Fruit fly (Drosophila melanogaster): ENCODE measurements around the gene sens-2.

The sens-2 gene

DNA sequence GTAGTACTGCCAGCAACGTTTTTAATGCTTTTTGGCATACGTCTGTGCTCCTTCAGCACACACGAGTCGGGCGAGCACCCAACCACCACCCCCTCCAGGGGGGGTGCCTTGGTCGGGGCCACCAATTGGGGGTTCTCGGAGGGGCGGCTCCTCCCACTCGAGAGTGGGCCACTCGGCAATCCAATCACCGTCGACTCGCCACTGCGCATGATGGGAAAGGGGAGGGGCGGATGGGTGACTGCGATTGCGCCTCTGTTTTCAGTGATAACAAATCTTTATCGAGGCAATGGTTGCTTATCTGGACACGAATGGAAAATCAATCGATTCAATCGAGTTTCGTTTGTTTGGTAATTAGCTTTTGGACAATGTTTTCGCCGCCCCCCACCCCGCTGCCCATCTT is 4.2 kb upstream of the sens-2 start:
- TF ChIP-seq CG7101 (tag; optimal IDR thresholded peaks at IDR 0.05) (no peak), CG11617 (GFP tag; optimal IDR thresholded peaks at IDR 0.05) (no peak), pad (GFP tag; optimal IDR thresholded peaks at IDR 0.05) (peak; percentile 25), CG1620 (GFP tag; optimal IDR thresholded peaks at IDR 0.05) (no peak), Crg-1 (GFP tag; optimal IDR thresholded peaks at IDR 0.05) (no peak), cic (GFP tag; optimal IDR thresholded peaks at IDR 0.05) (no peak), CG7045 (GFP tag; optimal IDR thresholded peaks at IDR 0.05) (no peak)

DNA sequence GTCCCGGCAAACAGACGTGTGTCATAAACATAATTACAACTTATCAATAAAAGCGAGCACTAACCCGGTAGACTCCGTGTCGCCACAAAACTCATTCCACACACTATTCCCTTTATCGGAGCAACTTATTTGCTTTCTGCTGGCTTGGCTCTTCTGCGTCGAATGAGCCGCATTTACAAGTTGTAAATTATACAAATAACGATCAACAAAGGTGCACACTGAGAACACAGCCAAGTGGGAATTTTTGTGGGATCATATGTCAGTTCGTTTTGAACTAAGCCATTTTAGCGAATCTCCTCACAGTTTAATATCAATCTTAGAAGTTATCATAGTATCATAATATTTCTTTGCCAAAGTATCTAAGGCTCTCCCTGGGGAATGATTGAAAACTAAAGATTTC is 3.4 kb upstream of the sens-2 start:
- TF ChIP-seq CG33017 (tag; optimal IDR thresholded peaks at IDR 0.05): no peak
- TF ChIP-seq CG12768 (GFP tag; optimal IDR thresholded peaks at IDR 0.05): no peak
- no peak for TF ChIP-seq CG7045 (GFP tag; optimal IDR thresholded peaks at IDR 0.05)
- no peak for TF ChIP-seq CG5204 (GFP tag; optimal IDR thresholded peaks at IDR 0.05)
- TF ChIP-seq cnc (optimal IDR thresholded peaks at IDR 0.05): no peak
- no peak for TF ChIP-seq Mnt (GFP tag; optimal IDR thresholded peaks at IDR 0.05)
- TF ChIP-seq cic (GFP tag; optimal IDR thresholded peaks at IDR 0.05): no peak
- TF ChIP-seq bab1 (GFP tag; optimal IDR thresholded peaks at IDR 0.05): no peak
- no peak for TF ChIP-seq CG1620 (GFP tag; optimal IDR thresholded peaks at IDR 0.05)

DNA sequence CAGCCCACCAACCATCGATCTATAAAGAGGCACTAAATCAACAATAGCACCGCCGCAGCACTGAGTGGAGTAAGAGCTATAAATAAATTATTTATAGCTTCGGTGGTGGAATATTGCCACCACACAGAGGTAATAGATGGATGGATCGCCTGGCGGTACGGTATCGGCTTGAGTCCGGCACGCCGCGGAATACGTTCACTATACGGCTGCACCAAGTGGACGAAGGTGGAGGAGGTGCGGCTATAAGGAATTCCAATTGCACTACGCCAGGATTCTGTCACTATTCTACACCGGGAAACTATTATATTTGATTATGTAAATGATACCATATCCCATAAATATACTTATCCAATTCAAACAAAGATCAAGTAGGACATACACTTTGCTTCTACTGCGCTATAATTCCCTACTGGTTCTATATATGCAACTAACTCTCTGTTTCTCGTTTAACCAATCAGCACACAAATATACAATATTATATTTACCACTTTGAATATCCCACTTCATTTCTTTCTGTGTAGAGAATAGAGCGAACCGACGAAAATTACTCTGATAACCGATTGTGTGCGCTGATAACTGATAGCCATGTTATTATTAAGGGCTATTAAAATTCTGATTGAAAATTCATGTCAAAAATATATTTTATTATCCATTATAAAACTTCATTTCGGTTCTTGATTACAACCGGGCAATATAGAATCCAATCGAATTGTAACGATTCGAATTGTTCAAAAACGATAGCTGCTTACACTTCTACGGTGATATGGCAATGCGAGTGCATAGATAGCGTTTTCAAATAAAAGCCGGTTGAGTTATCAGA is 2.3 kb upstream of the sens-2 start:
- no peak for TF ChIP-seq cic (GFP tag; optimal IDR thresholded peaks at IDR 0.05)
- no peak for TF ChIP-seq tj (GFP tag; optimal IDR thresholded peaks at IDR 0.05)
- no peak for TF ChIP-seq pad (GFP tag; optimal IDR thresholded peaks at IDR 0.05)
- TF ChIP-seq CG7045 (GFP tag; optimal IDR thresholded peaks at IDR 0.05): no peak
- no peak for TF ChIP-seq CG7101 (tag; optimal IDR thresholded peaks at IDR 0.05)
- TF ChIP-seq CG33017 (tag; optimal IDR thresholded peaks at IDR 0.05): peak; percentile 35
- no peak for TF ChIP-seq kay (GFP tag; ENCODE audit: borderline replicate concordance)
- no peak for TF ChIP-seq cnc (optimal IDR thresholded peaks at IDR 0.05)

DNA sequence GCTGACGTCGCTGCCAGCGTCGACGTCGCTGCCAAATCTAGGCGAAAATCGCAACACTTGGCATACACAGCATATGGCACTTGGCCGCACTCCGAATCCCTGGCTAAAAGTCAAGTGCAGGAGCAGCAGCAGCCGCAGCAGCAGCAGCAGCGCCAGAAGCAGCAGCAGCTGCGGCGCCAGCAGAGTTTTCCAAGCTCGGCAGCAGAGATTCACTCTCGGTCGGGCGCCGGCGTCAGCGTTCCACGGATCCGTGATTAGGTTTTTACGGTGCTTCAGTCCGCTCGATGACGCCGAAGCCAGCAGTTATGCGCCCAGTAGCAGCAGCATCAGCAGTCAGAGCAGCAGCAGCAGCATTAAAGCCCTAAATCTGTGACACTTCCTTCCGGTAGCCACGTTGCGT is 310 bp downstream of the sens-2 start:
- no peak for TF ChIP-seq ovo (GFP tag; optimal IDR thresholded peaks at IDR 0.05)
- no peak for TF ChIP-seq cnc (optimal IDR thresholded peaks at IDR 0.05)
- TF ChIP-seq CG11617 (GFP tag; optimal IDR thresholded peaks at IDR 0.05): no peak

DNA sequence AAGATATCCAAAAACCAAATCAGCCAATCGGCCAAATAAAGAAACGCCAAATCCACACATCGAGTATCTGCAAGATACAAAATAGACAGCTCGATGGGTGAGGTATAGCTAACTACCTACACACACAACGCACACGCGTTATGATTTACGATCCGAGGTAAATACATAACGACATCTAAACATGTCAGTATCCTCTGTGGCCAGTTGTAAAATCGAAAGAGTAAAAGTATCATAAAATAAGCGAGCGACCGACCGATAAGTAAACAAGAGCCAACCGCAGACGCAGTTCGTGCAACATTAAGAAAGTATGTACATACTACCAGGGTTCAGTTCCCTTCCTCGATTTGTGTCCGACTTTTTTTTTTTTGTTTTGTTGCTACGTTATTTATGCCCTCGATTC is 4.6 kb downstream of the sens-2 start:
- no peak for TF ChIP-seq ovo (GFP tag; optimal IDR thresholded peaks at IDR 0.05)
- TF ChIP-seq CG5204 (GFP tag; optimal IDR thresholded peaks at IDR 0.05): no peak

DNA sequence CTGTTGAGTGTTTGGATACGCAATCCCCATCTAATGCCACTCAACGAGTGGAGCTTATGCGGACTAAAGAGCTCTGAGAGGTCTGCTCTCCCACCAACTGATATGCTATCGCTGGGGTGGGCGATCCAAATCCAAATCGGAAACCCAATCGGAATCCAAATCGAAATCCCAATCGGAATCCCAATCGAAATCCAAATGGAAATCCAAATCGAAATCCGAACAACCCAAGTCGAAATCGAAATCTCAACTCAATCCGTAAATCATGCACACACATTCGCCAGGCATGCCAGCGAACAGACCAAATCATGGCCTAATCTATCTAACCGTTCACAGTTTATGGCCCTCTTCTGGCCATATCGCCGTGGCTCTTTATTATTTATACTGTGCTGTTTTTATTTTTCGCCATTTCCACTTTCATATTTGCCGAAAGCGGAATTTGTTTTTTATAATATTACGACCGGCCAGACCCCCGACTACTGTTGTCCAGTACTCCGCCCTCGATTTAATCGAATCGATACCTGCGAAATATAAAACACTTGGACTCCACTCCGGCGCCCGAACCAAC is 5.9 kb downstream of the sens-2 start:
- TF ChIP-seq CG33017 (tag; optimal IDR thresholded peaks at IDR 0.05) (no peak), Mnt (GFP tag; optimal IDR thresholded peaks at IDR 0.05) (no peak), CG7101 (tag; optimal IDR thresholded peaks at IDR 0.05) (no peak), Clk (GFP tag; optimal IDR thresholded peaks at IDR 0.05) (no peak), Crg-1 (GFP tag; optimal IDR thresholded peaks at IDR 0.05) (no peak), toe (GFP tag; optimal IDR thresholded peaks at IDR 0.05) (no peak), CG7045 (GFP tag; optimal IDR thresholded peaks at IDR 0.05) (no peak)

DNA sequence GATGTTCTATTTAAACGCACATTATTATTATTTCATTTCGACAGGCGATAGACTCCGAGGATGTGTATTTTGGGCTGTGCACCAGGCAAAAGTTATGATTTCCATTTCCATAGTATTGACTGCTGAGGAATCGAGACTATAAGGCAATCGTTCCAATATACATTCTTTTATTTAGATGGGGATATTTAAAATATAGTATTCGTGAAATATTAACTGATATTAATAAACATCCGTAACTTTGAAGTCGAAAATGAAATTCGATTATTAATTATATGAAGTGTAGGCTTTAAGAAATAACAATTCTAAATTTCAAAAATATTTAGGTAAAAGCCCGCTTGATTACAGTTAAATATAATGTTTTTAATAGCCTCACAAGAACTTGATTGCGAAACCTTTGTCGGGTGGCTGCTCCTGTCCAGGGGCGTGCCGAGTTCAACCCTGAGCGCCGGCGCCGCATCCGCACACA is 8.6 kb downstream of the sens-2 start:
- TF ChIP-seq cnc (optimal IDR thresholded peaks at IDR 0.05): no peak
- TF ChIP-seq Crg-1 (GFP tag; optimal IDR thresholded peaks at IDR 0.05): no peak
- no peak for TF ChIP-seq CG11617 (GFP tag; optimal IDR thresholded peaks at IDR 0.05)
- no peak for TF ChIP-seq Mnt (GFP tag; optimal IDR thresholded peaks at IDR 0.05)
- no peak for TF ChIP-seq bab1 (GFP tag; optimal IDR thresholded peaks at IDR 0.05)
- TF ChIP-seq CG5204 (GFP tag; optimal IDR thresholded peaks at IDR 0.05): no peak
- TF ChIP-seq ovo (GFP tag; optimal IDR thresholded peaks at IDR 0.05): no peak
- TF ChIP-seq toe (GFP tag; optimal IDR thresholded peaks at IDR 0.05): no peak
- TF ChIP-seq CG7101 (tag; optimal IDR thresholded peaks at IDR 0.05): no peak
- no peak for TF ChIP-seq CG12768 (GFP tag; optimal IDR thresholded peaks at IDR 0.05)
- TF ChIP-seq CG7045 (GFP tag; optimal IDR thresholded peaks at IDR 0.05): no peak
- no peak for TF ChIP-seq cic (GFP tag; optimal IDR thresholded peaks at IDR 0.05)
- TF ChIP-seq CG14711 (tag; optimal IDR thresholded peaks at IDR 0.05): no peak
- no peak for TF ChIP-seq pad (GFP tag; optimal IDR thresholded peaks at IDR 0.05)
- no peak for TF ChIP-seq Hr96 (GFP tag; optimal IDR thresholded peaks at IDR 0.05)
- TF ChIP-seq CG33017 (tag; optimal IDR thresholded peaks at IDR 0.05): no peak
- no peak for TF ChIP-seq Clk (GFP tag; optimal IDR thresholded peaks at IDR 0.05)
- TF ChIP-seq CG1620 (GFP tag; optimal IDR thresholded peaks at IDR 0.05): no peak
- TF ChIP-seq tj (GFP tag; optimal IDR thresholded peaks at IDR 0.05): no peak
- no peak for TF ChIP-seq kay (GFP tag; ENCODE audit: borderline replicate concordance)

All from whole organism, adult.